Fruit fly (Drosophila melanogaster): ENCODE measurements around the gene CG4281.

CG4281 gene

dm6 chrX:2048778-2049686, 15.9 kb downstream of the CG4281 start:
- TF ChIP-seq CG9705 (GFP tag; optimal IDR thresholded peaks at IDR 0.05) (no peak), jim (GFP tag; optimal IDR thresholded peaks at IDR 0.05) (no peak), Dif (GFP tag; optimal IDR thresholded peaks at IDR 0.05; ENCODE audit: partially characterized antibody) (no peak), N (GFP tag; optimal IDR thresholded peaks at IDR 0.05) (no peak), OdsH (GFP tag; optimal IDR thresholded peaks at IDR 0.05) (no peak), pan (optimal IDR thresholded peaks at IDR 0.05) (no peak), HLH106 (tag; optimal IDR thresholded peaks at IDR 0.05) (peak; percentile 11), h (GFP tag; optimal IDR thresholded peaks at IDR 0.05) (peak; percentile 67), Abd-B (GFP tag; optimal IDR thresholded peaks at IDR 0.05) (no peak), br (GFP tag; optimal IDR thresholded peaks at IDR 0.05) (peak; percentile 75), foxo (GFP tag; optimal IDR thresholded peaks at IDR 0.05) (no peak)

dm6 chrX:2043660-2044397, 21.1 kb downstream of the CG4281 start, which contains the start of gene CG4325:
CG4325 (minus strand) TSS chrX:2043818.
- TF ChIP-seq brk (GFP tag; optimal IDR thresholded peaks at IDR 0.05) (no peak), Dif (GFP tag; optimal IDR thresholded peaks at IDR 0.05; ENCODE audit: partially characterized antibody) (peak; percentile 37), Rel (GFP tag; optimal IDR thresholded peaks at IDR 0.05) (no peak), Rel (tag; optimal IDR thresholded peaks at IDR 0.05) (no peak), lola (GFP tag; optimal IDR thresholded peaks at IDR 0.05) (no peak), br (GFP tag; optimal IDR thresholded peaks at IDR 0.05) (peak; percentile 0), rgr (GFP tag; optimal IDR thresholded peaks at IDR 0.05) (no peak), pan (optimal IDR thresholded peaks at IDR 0.05) (no peak)

dm6 chrX:2041981-2042847, 22.7 kb downstream of the CG4281 start, which contains the start of the genes Actn and usp:
Actn (minus strand) TSS chrX:2042311.
usp (minus strand) TSS chrX:2042311.
- no peak for TF ChIP-seq Vsx2 (GFP tag; optimal IDR thresholded peaks at IDR 0.05; ENCODE audit: partially characterized antibody)
- TF ChIP-seq CG32264 (GFP tag; optimal IDR thresholded peaks at IDR 0.05) = no peak
- TF ChIP-seq tai (GFP tag; optimal IDR thresholded peaks at IDR 0.05) = no peak
- peak in 1 of 2 experiments; percentile 38 for TF ChIP-seq foxo (GFP tag; optimal IDR thresholded peaks at IDR 0.05)
- TF ChIP-seq jim (GFP tag; optimal IDR thresholded peaks at IDR 0.05) = no peak
- no peak for TF ChIP-seq Dfd (GFP tag; optimal IDR thresholded peaks at IDR 0.05)
- no peak for TF ChIP-seq fru (GFP tag; optimal IDR thresholded peaks at IDR 0.05)
- no peak for TF ChIP-seq brk (GFP tag; optimal IDR thresholded peaks at IDR 0.05)
- no peak for TF ChIP-seq Jra (GFP tag; optimal IDR thresholded peaks at IDR 0.05)
- no peak for TF ChIP-seq Hnf4 (GFP tag; optimal IDR thresholded peaks at IDR 0.05)
- no peak for TF ChIP-seq dsf (GFP tag; optimal IDR thresholded peaks at IDR 0.05; ENCODE audit: borderline replicate concordance)
- no peak for TF ChIP-seq rgr (GFP tag; optimal IDR thresholded peaks at IDR 0.05)
- TF ChIP-seq sv (GFP tag; optimal IDR thresholded peaks at IDR 0.05) = no peak
- peak; percentile 98 for TF ChIP-seq N (GFP tag; optimal IDR thresholded peaks at IDR 0.05)
- TF ChIP-seq sage (GFP tag; optimal IDR thresholded peaks at IDR 0.05) = peak; percentile 28
- peak; percentile 55 for TF ChIP-seq woc (GFP tag; optimal IDR thresholded peaks at IDR 0.05)
- peak; percentile 46 for TF ChIP-seq HLH106 (tag; optimal IDR thresholded peaks at IDR 0.05)
- TF ChIP-seq OdsH (GFP tag; optimal IDR thresholded peaks at IDR 0.05) = no peak
- peak; percentile 42 for TF ChIP-seq Sp1 (GFP tag; optimal IDR thresholded peaks at IDR 0.05)
- no peak for TF ChIP-seq Rel (GFP tag; optimal IDR thresholded peaks at IDR 0.05)
- TF ChIP-seq Rel (tag; optimal IDR thresholded peaks at IDR 0.05) = peak; percentile 44
- TF ChIP-seq lola (GFP tag; optimal IDR thresholded peaks at IDR 0.05) = no peak
- no peak for TF ChIP-seq Hr83 (GFP tag; optimal IDR thresholded peaks at IDR 0.05; ENCODE audit: poor library complexity, severe bottlenecking)
- peak; percentile 75 for TF ChIP-seq Hr78 (GFP tag; optimal IDR thresholded peaks at IDR 0.05)
- no peak for TF ChIP-seq GATAd (GFP tag; optimal IDR thresholded peaks at IDR 0.05)
- no peak for TF ChIP-seq Dif (GFP tag; optimal IDR thresholded peaks at IDR 0.05; ENCODE audit: partially characterized antibody)
- peak; percentile 24 for TF ChIP-seq br (GFP tag; optimal IDR thresholded peaks at IDR 0.05)
- no peak for TF ChIP-seq CG9705 (GFP tag; optimal IDR thresholded peaks at IDR 0.05)
- TF ChIP-seq Myc (optimal IDR thresholded peaks at IDR 0.05) = peak; percentile 70
- TF ChIP-seq dmrt93B (GFP tag; optimal IDR thresholded peaks at IDR 0.05) = no peak
- TF ChIP-seq CrebA (GFP tag; optimal IDR thresholded peaks at IDR 0.05; ENCODE audit: borderline replicate concordance) = no peak
- peak; percentile 52 for TF ChIP-seq h (GFP tag; optimal IDR thresholded peaks at IDR 0.05)
- TF ChIP-seq ey (GFP tag; optimal IDR thresholded peaks at IDR 0.05) = no peak
- TF ChIP-seq usp (GFP tag; optimal IDR thresholded peaks at IDR 0.05) = no peak
- TF ChIP-seq Abd-B (GFP tag; optimal IDR thresholded peaks at IDR 0.05) = peak; percentile 40
- no peak for TF ChIP-seq dl (GFP tag; optimal IDR thresholded peaks at IDR 0.05; ENCODE audit: insufficient read depth in 1 of 2, partially characterized antibody in 2 of 2)
- no peak for TF ChIP-seq pan (optimal IDR thresholded peaks at IDR 0.05)
- no peak for TF ChIP-seq Mio (GFP tag; optimal IDR thresholded peaks at IDR 0.05)
- no peak for TF ChIP-seq psq (GFP tag; optimal IDR thresholded peaks at IDR 0.05)
